Fruit fly (Drosophila melanogaster): Measurements from ENCODE around the gene nom.

Gene nom

dm6 chr3R:8676560-8677000, 46.4 kb upstream of the nom start, which contains the start of the genes Unc50, CG11755 and CG8043 (continued):
- TF ChIP-seq CG10209 (GFP tag; optimal IDR thresholded peaks at IDR 0.05): peak; percentile 70
- TF ChIP-seq hth (optimal IDR thresholded peaks at IDR 0.05): no peak
- peak; percentile 30 for TF ChIP-seq CG10431 (GFP tag; optimal IDR thresholded peaks at IDR 0.05)
- peak; percentile 69 for TF ChIP-seq D19A (tag; optimal IDR thresholded peaks at IDR 0.05)
- TF ChIP-seq Nf-YB (GFP tag; optimal IDR thresholded peaks at IDR 0.05): peak; percentile 62
- peak; percentile 79 for TF ChIP-seq az2 (GFP tag; optimal IDR thresholded peaks at IDR 0.05)
- peak; percentile 19 for TF ChIP-seq trh (GFP tag; optimal IDR thresholded peaks at IDR 0.05)
- 0 out of 2 replicates have a peak, but pooled peaks have one; percentile 33 for TF ChIP-seq ara (GFP tag; IDR thresholded peaks at IDR 0.05)
- no peak for TF ChIP-seq prd (optimal IDR thresholded peaks at IDR 0.05)
- peak; percentile 79 for TF ChIP-seq prd (GFP tag; IDR thresholded peaks at IDR 0.05)
- TF ChIP-seq CG10959 (GFP tag; IDR thresholded peaks at IDR 0.05): peak; percentile 44
- TF ChIP-seq repo (GFP tag; optimal IDR thresholded peaks at IDR 0.05): peak; percentile 34
- TF ChIP-seq CG34376 (GFP tag; optimal IDR thresholded peaks at IDR 0.05): peak; percentile 79
- TF ChIP-seq CG9817 (tag; optimal IDR thresholded peaks at IDR 0.05): peak; percentile 82
- TF ChIP-seq mld (GFP tag; IDR thresholded peaks at IDR 0.05; ENCODE audit: partially characterized antibody): peak; percentile 86; the same call in 2 of the 3 replicates
- no peak for TF ChIP-seq pfk (GFP tag; optimal IDR thresholded peaks at IDR 0.05)
- TF ChIP-seq CG7745 (tag; optimal IDR thresholded peaks at IDR 0.05): no peak
- TF ChIP-seq Atf3 (GFP tag; optimal IDR thresholded peaks at IDR 0.05): peak; percentile 23
- TF ChIP-seq gsb-n (tag; optimal IDR thresholded peaks at IDR 0.05): peak; percentile 69
- TF ChIP-seq CG15073 (GFP tag; optimal IDR thresholded peaks at IDR 0.05): no peak
- peak; percentile 50 for TF ChIP-seq CG9876 (GFP tag; optimal IDR thresholded peaks at IDR 0.05)
- peak; percentile 30 for TF ChIP-seq sqz (GFP tag; optimal IDR thresholded peaks at IDR 0.05)
- TF ChIP-seq CG12299 (tag; optimal IDR thresholded peaks at IDR 0.05): peak; percentile 28
- no peak for TF ChIP-seq br (optimal IDR thresholded peaks at IDR 0.05)
- TF ChIP-seq CG4730 (GFP tag; IDR thresholded peaks at IDR 0.05): peak; percentile 51
- peak; percentile 78 for TF ChIP-seq CG18619 (GFP tag; optimal IDR thresholded peaks at IDR 0.05)
- peak; percentile 27 for TF ChIP-seq Mes4 (GFP tag; optimal IDR thresholded peaks at IDR 0.05)
- TF ChIP-seq CG6689 (GFP tag; IDR thresholded peaks at IDR 0.05): peak; percentile 74
- no peak for TF ChIP-seq wek (GFP tag; optimal IDR thresholded peaks at IDR 0.05)
- TF ChIP-seq CG18011 (GFP tag; optimal IDR thresholded peaks at IDR 0.05): peak; percentile 70
- peak; percentile 49 for TF ChIP-seq Myb (GFP tag; optimal IDR thresholded peaks at IDR 0.05)
- no peak for TF ChIP-seq CG17802 (tag; optimal IDR thresholded peaks at IDR 0.05)
- TF ChIP-seq CG14860 (GFP tag; IDR thresholded peaks at IDR 0.05; ENCODE audit: partially characterized antibody): peak; percentile 97
- TF ChIP-seq chif (GFP tag; optimal IDR thresholded peaks at IDR 0.05): peak; percentile 53 to 74
- TF ChIP-seq CG11398 (GFP tag; optimal IDR thresholded peaks at IDR 0.05): no peak
- TF ChIP-seq Dref (GFP tag; IDR thresholded peaks at IDR 0.05): peak; percentile 36; the same call in 1 of the 2 replicates
- TF ChIP-seq CG6791 (GFP tag; IDR thresholded peaks at IDR 0.05; ENCODE audit: partially characterized antibody): peak; percentile 92
- peak; percentile 74 for TF ChIP-seq Ets97D (GFP tag; optimal IDR thresholded peaks at IDR 0.05)
- no peak for TF ChIP-seq kah (GFP tag; optimal IDR thresholded peaks at IDR 0.05)
- TF ChIP-seq CG8281 (tag; optimal IDR thresholded peaks at IDR 0.05): peak; percentile 41
- peak; percentile 48 for TF ChIP-seq CG3065 (GFP tag; optimal IDR thresholded peaks at IDR 0.05)
- TF ChIP-seq CG8388 (GFP tag; optimal IDR thresholded peaks at IDR 0.05): peak; percentile 86
- TF ChIP-seq Side (GFP tag; optimal IDR thresholded peaks at IDR 0.05): peak; percentile 56
- TF ChIP-seq CG32772 (GFP tag; IDR thresholded peaks at IDR 0.05): peak; percentile 64
- TF ChIP-seq CG18599 (GFP tag; optimal IDR thresholded peaks at IDR 0.05): no peak
- peak; percentile 83 for TF ChIP-seq CG6272 (GFP tag; IDR thresholded peaks at IDR 0.05)
- peak; percentile 83 for TF ChIP-seq Abd-B (GFP tag; optimal IDR thresholded peaks at IDR 0.05)
- peak; percentile 72 for TF ChIP-seq CG9437 (GFP tag; optimal IDR thresholded peaks at IDR 0.05)
- peak; percentile 77 for TF ChIP-seq CG10267 (tag; optimal IDR thresholded peaks at IDR 0.05)
- peak; percentile 48 for TF ChIP-seq CG10462 (GFP tag; optimal IDR thresholded peaks at IDR 0.05)
- TF ChIP-seq CG11696 (GFP tag; IDR thresholded peaks at IDR 0.05): no peak

Measured in whole organism, embryonic.